Worm (Caenorhabditis elegans): ENCODE measurements around the gene E01G4.5.

The E01G4.5 gene

DNA sequence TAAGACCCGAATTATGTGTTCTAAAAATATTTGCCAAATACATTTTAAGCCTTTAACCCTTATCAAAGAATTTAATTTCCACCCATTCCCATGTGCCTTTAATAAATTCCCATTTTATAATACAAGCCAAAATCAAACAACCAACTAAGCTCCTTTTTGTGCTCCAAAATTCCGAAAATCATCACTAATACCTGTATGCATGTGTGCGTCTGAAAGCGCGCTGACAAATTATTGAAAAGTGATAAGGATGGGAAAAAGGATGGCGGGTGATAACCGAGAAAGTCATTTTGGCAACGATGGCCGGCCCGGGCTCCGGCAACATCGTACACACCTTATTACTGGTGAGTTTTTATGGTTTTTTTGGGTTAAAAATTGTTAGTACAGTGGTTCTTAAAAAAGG is 35.3 kb downstream of the E01G4.5 start, which contains the start of gene nep-17:
nep-17 (plus strand) TSS at position 285 of the 400 bp plus-strand sequence.
- no peak for TF ChIP-seq nhr-237 (tag; optimal IDR thresholded peaks at IDR 0.05)
- TF ChIP-seq elt-3 (tag; optimal IDR thresholded peaks at IDR 0.05) = no peak
- TF ChIP-seq pha-4 (tag; optimal IDR thresholded peaks at IDR 0.05) = no peak
- TF ChIP-seq lin-32 (GFP tag; optimal IDR thresholded peaks at IDR 0.05) = no peak
- TF ChIP-seq ceh-39 (tag; optimal IDR thresholded peaks at IDR 0.05) = no peak
- TF ChIP-seq mls-2 (tag; optimal IDR thresholded peaks at IDR 0.05) = no peak
- no peak for TF ChIP-seq mep-1 (tag; optimal IDR thresholded peaks at IDR 0.05)
- no peak for TF ChIP-seq bed-3 (GFP tag; optimal IDR thresholded peaks at IDR 0.05)
- TF ChIP-seq lin-13 (tag; optimal IDR thresholded peaks at IDR 0.05) = no peak
- TF ChIP-seq ces-1 (GFP tag; optimal IDR thresholded peaks at IDR 0.05) = no peak
- TF ChIP-seq sptf-1 (tag; optimal IDR thresholded peaks at IDR 0.05) = no peak
- TF ChIP-seq unc-62 (GFP tag; optimal IDR thresholded peaks at IDR 0.05) = no peak
- TF ChIP-seq unc-39 (tag; optimal IDR thresholded peaks at IDR 0.05) = no peak
- no peak for TF ChIP-seq ceh-83 (GFP tag; optimal IDR thresholded peaks at IDR 0.05)

DNA sequence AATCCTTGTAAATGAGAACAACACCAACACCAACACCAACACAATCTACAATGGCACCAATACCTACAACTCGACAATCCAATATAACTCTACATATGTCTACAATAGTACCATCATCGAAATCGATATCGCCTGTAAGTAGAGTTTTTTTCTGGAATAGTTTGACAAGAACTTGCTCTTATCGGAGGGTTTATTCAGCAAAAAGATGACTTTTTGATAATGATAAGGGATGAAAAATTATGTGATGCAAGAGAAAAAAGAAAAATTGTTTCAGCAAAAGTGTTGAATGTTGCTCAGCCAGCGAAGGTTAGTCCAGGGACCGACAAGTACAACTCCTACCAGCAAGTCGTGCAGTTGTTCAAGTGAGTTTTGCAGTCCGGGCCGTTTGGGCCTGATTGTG is 36.4 kb downstream of the E01G4.5 start:
- TF ChIP-seq cnd-1 (tag; optimal IDR thresholded peaks at IDR 0.05) (no peak), mab-5 (tag; optimal IDR thresholded peaks at IDR 0.05) (no peak), mep-1 (tag; optimal IDR thresholded peaks at IDR 0.05) (no peak), nhr-2 (tag; optimal IDR thresholded peaks at IDR 0.05) (no peak), drap-1 (GFP tag; optimal IDR thresholded peaks at IDR 0.05) (no peak), ham-2 (GFP tag; optimal IDR thresholded peaks at IDR 0.05) (no peak), lin-13 (tag; optimal IDR thresholded peaks at IDR 0.05) (no peak), nhr-12 (tag; optimal IDR thresholded peaks at IDR 0.05) (no peak), M03D4.4 (tag; optimal IDR thresholded peaks at IDR 0.05) (no peak), nhr-76 (tag; optimal IDR thresholded peaks at IDR 0.05) (no peak), flh-1 (GFP tag; optimal IDR thresholded peaks at IDR 0.05) (no peak)

DNA sequence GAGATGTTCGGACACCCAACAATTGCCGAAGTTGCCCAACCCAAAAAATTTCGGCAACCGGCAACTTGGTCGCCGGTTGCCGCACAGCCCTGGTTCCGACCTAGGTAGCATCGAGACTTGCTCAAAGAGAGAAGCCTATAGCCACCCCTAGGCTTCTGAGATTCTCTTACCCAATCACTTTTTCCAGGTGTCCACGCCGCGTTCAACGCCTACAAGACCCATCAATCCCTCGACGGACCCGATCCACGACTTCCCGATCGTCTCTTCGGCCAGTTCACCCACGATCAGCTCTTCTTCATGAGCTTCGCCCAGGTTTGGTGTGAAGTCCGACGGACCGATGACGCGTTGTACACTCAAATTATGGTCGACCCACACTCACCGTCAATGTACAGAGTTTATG is 43.6 kb downstream of the E01G4.5 start:
- TF ChIP-seq M03D4.4 (tag; optimal IDR thresholded peaks at IDR 0.05) (no peak), pha-4 (tag; optimal IDR thresholded peaks at IDR 0.05) (no peak), flh-1 (GFP tag; optimal IDR thresholded peaks at IDR 0.05) (no peak), unc-120 (tag; optimal IDR thresholded peaks at IDR 0.05; ENCODE audit: poor library complexity, severe bottlenecking) (no peak), ceh-39 (tag; optimal IDR thresholded peaks at IDR 0.05) (no peak), ham-2 (GFP tag; optimal IDR thresholded peaks at IDR 0.05) (no peak)

DNA sequence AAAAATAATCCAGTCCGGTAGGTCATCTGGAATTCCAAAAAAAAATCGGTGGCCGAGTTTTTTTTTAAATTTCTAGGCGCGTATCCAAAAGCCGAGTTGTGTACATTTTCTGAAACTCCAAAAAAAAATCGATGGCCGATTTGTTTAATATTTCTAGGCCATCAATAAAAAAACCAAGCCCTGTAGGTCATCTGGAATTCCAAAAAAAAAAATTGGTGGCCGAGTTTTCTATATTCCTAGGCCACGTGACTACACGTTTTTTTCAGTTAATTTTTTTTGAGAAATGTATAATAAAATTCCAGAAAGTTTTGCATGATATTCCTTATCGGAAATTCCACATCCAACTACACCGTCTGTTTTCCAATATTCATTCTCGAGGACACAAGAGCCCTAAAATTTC is 45.4 kb downstream of the E01G4.5 start, which contains the start of gene sre-45:
sre-45 (plus strand) TSS at position 301 of the 400 bp plus-strand sequence.
- TF ChIP-seq snpc-4 (tag; optimal IDR thresholded peaks at IDR 0.05) (no peak), elt-3 (tag; optimal IDR thresholded peaks at IDR 0.05) (no peak), unc-62 (GFP tag; optimal IDR thresholded peaks at IDR 0.05) (no peak)

DNA sequence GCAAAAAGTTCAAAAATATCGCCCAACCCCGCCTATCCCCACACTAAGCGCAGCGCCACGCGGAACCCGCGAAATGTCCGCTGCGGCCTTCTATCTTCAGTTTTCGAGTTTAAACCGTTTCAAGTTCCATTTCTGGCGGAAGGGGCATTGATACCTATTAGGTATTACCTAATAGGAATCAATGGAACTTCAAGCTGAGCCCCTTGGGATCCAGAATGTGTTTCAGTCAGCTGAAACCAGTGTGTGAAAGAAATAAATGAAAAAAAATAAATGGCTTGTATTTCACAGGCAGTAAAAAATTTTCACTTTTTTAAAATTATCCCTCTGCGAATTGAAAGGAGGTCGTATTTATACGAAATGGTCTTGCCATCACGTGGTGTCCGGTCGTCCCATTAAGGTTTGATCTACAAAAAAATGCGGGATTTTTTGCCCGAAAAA is 49.0 kb downstream of the E01G4.5 start:
- TF ChIP-seq mep-1 (tag; optimal IDR thresholded peaks at IDR 0.05) = no peak
- no peak for TF ChIP-seq tbx-8 (GFP tag; optimal IDR thresholded peaks at IDR 0.05)
- no peak for TF ChIP-seq ces-1 (GFP tag; optimal IDR thresholded peaks at IDR 0.05)
- no peak for TF ChIP-seq mab-5 (tag; optimal IDR thresholded peaks at IDR 0.05)

DNA sequence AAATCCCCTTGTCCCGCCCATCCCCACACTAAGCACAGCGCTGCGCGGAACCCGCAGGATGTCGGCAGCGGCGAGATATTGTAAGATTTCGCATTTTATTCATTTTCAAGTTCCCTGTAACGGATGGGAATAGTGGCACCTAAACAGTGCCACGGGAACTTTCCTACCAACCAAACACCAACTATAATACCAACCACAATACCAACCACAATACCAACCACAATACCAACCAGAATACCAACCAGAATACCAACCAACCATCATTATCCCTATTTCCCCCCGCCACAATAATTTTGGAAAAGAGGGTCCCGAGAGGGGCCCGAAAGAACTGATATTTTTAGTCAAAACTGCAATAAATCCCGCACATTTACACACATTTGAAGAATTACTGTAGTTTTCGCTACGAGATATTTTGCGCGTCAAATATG is 49.8 kb downstream of the E01G4.5 start:
- TF ChIP-seq unc-120 (tag; optimal IDR thresholded peaks at IDR 0.05; ENCODE audit: poor library complexity, severe bottlenecking) (no peak), tbx-8 (GFP tag; optimal IDR thresholded peaks at IDR 0.05) (no peak), nhr-2 (tag; optimal IDR thresholded peaks at IDR 0.05) (no peak), pha-4 (tag; optimal IDR thresholded peaks at IDR 0.05) (no peak), cnd-1 (tag; optimal IDR thresholded peaks at IDR 0.05) (peak; percentile 4), ztf-11 (tag; optimal IDR thresholded peaks at IDR 0.05) (no peak), snpc-4 (tag; optimal IDR thresholded peaks at IDR 0.05) (no peak), mep-1 (tag; optimal IDR thresholded peaks at IDR 0.05) (no peak)
